Fruit fly (Drosophila melanogaster) whole organism: ENCODE results near the gene Pvf3.

Experiments
- CG8478 ChIP-seq: fragments of >200 bp; optimal IDR thresholded peaks from 2 replicates; lab custom pipeline; 2018; ENCODE audit warnings: inconsistent platforms
- Dll ChIP-seq: fragments of >200 bp; optimal IDR thresholded peaks from 2 replicates; lab custom pipeline; 2017
- EcR ChIP-seq, 2 experiments: fragments of >200 bp; optimal IDR thresholded peaks; 2 replicates each; lab custom pipeline; 2017; ENCODE audit warnings: missing biosample characterization in 2 of 2, missing genetic modification characterization in 2 of 2, missing genetic modification reagents in 2 of 2
- pan ChIP-seq: fragments of >200 bp; optimal IDR thresholded peaks from 2 replicates; lab custom pipeline; 2017
- psq ChIP-seq: fragments of >200 bp; optimal IDR thresholded peaks from 2 replicates; lab custom pipeline; 2017
- usp ChIP-seq: fragments of >200 bp; optimal IDR thresholded peaks from 2 replicates; lab custom pipeline; 2017; ENCODE audit warnings: missing biosample characterization, missing genetic modification characterization, mixed read lengths

DNA sequence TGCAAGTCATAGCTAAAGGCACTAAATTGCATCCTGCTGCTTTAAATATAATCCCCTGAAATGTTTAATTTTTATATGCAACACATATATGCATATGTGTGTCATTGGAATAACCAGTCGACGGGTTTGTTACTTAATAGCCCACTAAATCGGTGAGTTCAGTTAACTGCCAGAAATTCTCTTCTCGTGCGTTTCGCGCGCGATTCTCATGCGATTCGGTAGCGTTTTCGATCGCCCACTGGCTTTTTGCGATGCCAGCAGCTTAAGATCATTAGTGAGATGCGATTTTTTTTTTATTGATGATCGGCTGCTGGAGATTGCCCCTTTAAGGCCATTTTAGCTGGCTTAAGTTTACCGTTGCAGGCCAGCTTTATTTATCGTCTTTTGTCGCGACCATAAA is 86.3 kb downstream of the Pvf3 start:
- TF ChIP-seq usp (GFP tag; lab: Kevin White, UChicago) (no peak), pan (no peak), CG8478 (lab: Kevin White, UChicago) (no peak), psq (no peak), Dll (lab: Kevin White, UChicago) (no peak), EcR (GFP tag; optimal IDR thresholded peaks at IDR 0.05; lab: Kevin White, UChicago) (no peak)
